Fruit fly (Drosophila melanogaster): ENCODE measurements around the gene Tudor-SN.

Tudor-SN gene

dm6 chr3L:257618-258475 is 6.3 kb downstream of the Tudor-SN start, which contains the start of the genes DIP2 and wac (continued):
- peak; percentile 98 for TF ChIP-seq Sry-δ (GFP tag; optimal IDR thresholded peaks at IDR 0.05)
- peak; percentile 60 for TF ChIP-seq CG8290 (GFP tag; optimal IDR thresholded peaks at IDR 0.05)
- peak; percentile 27 to 90 for TF ChIP-seq CG8290 (tag; optimal IDR thresholded peaks at IDR 0.05)
- no peak for TF ChIP-seq CG5180 (GFP tag; optimal IDR thresholded peaks at IDR 0.05)
- TF ChIP-seq BtbVII (GFP tag; optimal IDR thresholded peaks at IDR 0.05) = peak; percentile 39
- TF ChIP-seq fd3F (GFP tag; optimal IDR thresholded peaks at IDR 0.05) = peak; percentile 4
- no peak for TF ChIP-seq Dek (tag; optimal IDR thresholded peaks at IDR 0.05)
- TF ChIP-seq sens (GFP tag) = peak; percentile 95
- TF ChIP-seq gsb-n (tag; optimal IDR thresholded peaks at IDR 0.05) = no peak
- peak; percentile 82 for TF ChIP-seq CG12155 (GFP tag; optimal IDR thresholded peaks at IDR 0.05)
- no peak for TF ChIP-seq CG1529 (GFP tag; optimal IDR thresholded peaks at IDR 0.05)
- TF ChIP-seq CG15696 (tag; optimal IDR thresholded peaks at IDR 0.05) = peak; percentile 55
- TF ChIP-seq CG15269 (tag; optimal IDR thresholded peaks at IDR 0.05) = no peak
- TF ChIP-seq tin (GFP tag; optimal IDR thresholded peaks at IDR 0.05) = peak; percentile 86
- peak in 1 of 2 experiments; percentile 51 for TF ChIP-seq bsh (GFP tag; optimal IDR thresholded peaks at IDR 0.05)
- TF ChIP-seq sob (GFP tag; IDR thresholded peaks at IDR 0.05) = peak; percentile 74
- peak; percentile 47 for TF ChIP-seq PHDP (tag; optimal IDR thresholded peaks at IDR 0.05)
- TF ChIP-seq CG32772 (GFP tag; IDR thresholded peaks at IDR 0.05) = peak; percentile 71
- peak; percentile 86 for TF ChIP-seq tna (GFP tag; IDR thresholded peaks at IDR 0.05; ENCODE audit: partially characterized antibody)
- TF ChIP-seq Adf1 (GFP tag; IDR thresholded peaks at IDR 0.05) = peak; percentile 36
- peak; percentile 69 for TF ChIP-seq CG17912 (GFP tag; optimal IDR thresholded peaks at IDR 0.05)
- no peak for TF ChIP-seq gt (GFP tag; IDR thresholded peaks at IDR 0.05)
- TF ChIP-seq MBD-R2 (GFP tag; IDR thresholded peaks at IDR 0.05) = peak; percentile 66
- TF ChIP-seq ro (GFP tag; IDR thresholded peaks at IDR 0.05) = no peak
- peak; percentile 64 for TF ChIP-seq CG9817 (tag; optimal IDR thresholded peaks at IDR 0.05)
- peak; percentile 42 for TF ChIP-seq CG10979 (tag; optimal IDR thresholded peaks at IDR 0.05)
- no peak for TF ChIP-seq twi (tag; optimal IDR thresholded peaks at IDR 0.05)
- no peak for TF ChIP-seq dimm (GFP tag; IDR thresholded peaks at IDR 0.05)
- no peak for TF ChIP-seq Kr (GFP tag; optimal IDR thresholded peaks at IDR 0.05)
- peak; percentile 42; the same call in 1 of the 3 replicates for TF ChIP-seq Mrtf (GFP tag; IDR thresholded peaks at IDR 0.05)
- peak; percentile 91 for TF ChIP-seq CG33213 (GFP tag; optimal IDR thresholded peaks at IDR 0.05)
- peak; percentile 53 for TF ChIP-seq Fer1 (GFP tag; optimal IDR thresholded peaks at IDR 0.05)
- TF ChIP-seq CG10321 (GFP tag; IDR thresholded peaks at IDR 0.05) = no peak
- TF ChIP-seq CG1832 (GFP tag; optimal IDR thresholded peaks at IDR 0.05) = no peak
- peak; percentile 64 for TF ChIP-seq CG18262 (tag; optimal IDR thresholded peaks at IDR 0.05)
- peak; percentile 90 for TF ChIP-seq amos (GFP tag; IDR thresholded peaks at IDR 0.05; ENCODE audit: partially characterized antibody)
- no peak for TF ChIP-seq bowl (GFP tag; IDR thresholded peaks at IDR 0.05)
- TF ChIP-seq D19A (tag; optimal IDR thresholded peaks at IDR 0.05) = peak; percentile 54
- TF ChIP-seq Optix (GFP tag; IDR thresholded peaks at IDR 0.05) = peak; percentile 54; the same call in 2 of the 3 replicates
- TF ChIP-seq CG16813 (GFP tag; IDR thresholded peaks at IDR 0.05; ENCODE audit: partially characterized antibody) = peak; percentile 88
- TF ChIP-seq sens-2 (GFP tag; IDR thresholded peaks at IDR 0.05) = peak; percentile 45; the same call in 1 of the 2 replicates
- TF ChIP-seq CHES-1-like (GFP tag; optimal IDR thresholded peaks at IDR 0.05) = peak; percentile 69
- no peak for TF ChIP-seq Vsx1 (GFP tag; optimal IDR thresholded peaks at IDR 0.05)
- 0 out of 2 replicates have a peak, but pooled peaks have one; percentile 74 for TF ChIP-seq ranshi (GFP tag; IDR thresholded peaks at IDR 0.05)
- TF ChIP-seq Med (GFP tag) = peak; percentile 98
- peak; percentile 69 for TF ChIP-seq Bdp1 (GFP tag; optimal IDR thresholded peaks at IDR 0.05)
- TF ChIP-seq CG4360 (GFP tag; IDR thresholded peaks at IDR 0.05) = no peak
- TF ChIP-seq CG7928 (GFP tag; optimal IDR thresholded peaks at IDR 0.05) = peak; percentile 95
- no peak for TF ChIP-seq dati (GFP tag; IDR thresholded peaks at IDR 0.05)
